Fruit fly (Drosophila melanogaster) whole organism, embryonic: Measurements from ENCODE around the gene Neurl4.

Experiments
- Abd-B ChIP-seq: fragments of 200-800 bp; sonication (Bioruptor generic); optimal IDR thresholded peaks from 2 replicates; lab custom pipeline; 2018; ENCODE audit warnings: missing biosample characterization, mild to moderate bottlenecking, missing genetic modification characterization, moderate library complexity
- Adf1 ChIP-seq: fragments of 200-800 bp; sonication (Bioruptor generic); IDR thresholded peaks from 2 replicates; pipeline ENCODE4 v1.3.6; 2022; ENCODE audit warnings: missing biosample characterization, missing genetic modification characterization
- Blimp-1 ChIP-seq: fragments of 200-800 bp; sonication (Bioruptor generic); optimal IDR thresholded peaks from 3 replicates; lab custom pipeline; 2018; ENCODE audit warnings: missing biosample characterization, missing genetic modification characterization, mild to moderate bottlenecking, moderate library complexity, missing genetic modification reagents
- CG10209 ChIP-seq: fragments of 200-800 bp; sonication (Bioruptor generic); optimal IDR thresholded peaks from 3 replicates; lab custom pipeline; 2017; ENCODE audit warnings: missing biosample characterization, mild to moderate bottlenecking, missing genetic modification characterization, missing genetic modification reagents
- CG1024 ChIP-seq: fragments of 200-800 bp; sonication (Bioruptor generic); IDR thresholded peaks from 2 replicates; pipeline ENCODE4 v1.3.6; 2022; ENCODE audit warnings: missing biosample characterization, missing genetic modification characterization
- CG10321 ChIP-seq: fragments of 200-800 bp; sonication (Bioruptor generic); IDR thresholded peaks from 2 replicates; pipeline ENCODE4 v1.3.6; 2022; ENCODE audit warnings: missing biosample characterization, missing genetic modification characterization
- CG10543 ChIP-seq: fragments of 200-800 bp; sonication (Bioruptor generic); optimal IDR thresholded peaks from 3 replicates; lab custom pipeline; 2017; ENCODE audit warnings: missing biosample characterization, mild to moderate bottlenecking, missing genetic modification characterization, moderate library complexity
- CG12236 ChIP-seq: fragments of 200-800 bp; sonication (Bioruptor generic); optimal IDR thresholded peaks from 2 replicates; lab custom pipeline; 2016; ENCODE audit warnings: missing biosample characterization, missing genetic modification characterization
- CG12299 ChIP-seq: fragments of 200-800 bp; sonication (Bioruptor generic); optimal IDR thresholded peaks from 2 replicates; lab custom pipeline; 2018; ENCODE audit warnings: missing biosample characterization, mild to moderate bottlenecking, missing genetic modification characterization
- CG13624 ChIP-seq: fragments of 200-800 bp; sonication (Bioruptor generic); optimal IDR thresholded peaks from 2 replicates; lab custom pipeline; 2016; ENCODE audit warnings: missing biosample characterization, missing genetic modification characterization
- CG1832 ChIP-seq: fragments of 200-800 bp; sonication (Bioruptor generic); optimal IDR thresholded peaks from 2 replicates; lab custom pipeline; 2017; ENCODE audit warnings: missing biosample characterization, mild to moderate bottlenecking, missing genetic modification characterization, inconsistent platforms
- CG18764 ChIP-seq: fragments of 200-800 bp; sonication (Bioruptor generic); optimal IDR thresholded peaks from 3 replicates; lab custom pipeline; 2016; ENCODE audit warnings: missing biosample characterization, missing genetic modification characterization
- CG2199 ChIP-seq: fragments of 200-800 bp; sonication (Bioruptor generic); IDR thresholded peaks from 3 replicates; pipeline ENCODE4 v1.3.6; 2022; ENCODE audit warnings: missing biosample characterization, missing genetic modification characterization
- CG2202 ChIP-seq: fragments of 200-800 bp; sonication (Bioruptor generic); optimal IDR thresholded peaks from 2 replicates; lab custom pipeline; 2018; ENCODE audit warnings: missing biosample characterization, mild to moderate bottlenecking, missing genetic modification characterization
- CG30431 ChIP-seq: fragments of 200-800 bp; sonication (Bioruptor generic); optimal IDR thresholded peaks from 2 replicates; lab custom pipeline; 2017; ENCODE audit warnings: missing biosample characterization, missing genetic modification characterization
- CG3995 ChIP-seq: fragments of 200-800 bp; sonication (Bioruptor generic); optimal IDR thresholded peaks from 3 replicates; lab custom pipeline; 2016; ENCODE audit warnings: missing biosample characterization, missing genetic modification characterization
- CG43689 ChIP-seq: fragments of 200-800 bp; sonication (Bioruptor generic); IDR thresholded peaks from 2 replicates; pipeline ENCODE4 v1.3.6; 2022; ENCODE audit warnings: missing biosample characterization, missing genetic modification characterization
- CG6791 ChIP-seq: fragments of 200-800 bp; sonication (Bioruptor generic); IDR thresholded peaks from 3 replicates; pipeline ENCODE4 v1.3.6; 2022; ENCODE audit warnings: missing biosample characterization, missing genetic modification characterization; ENCODE audit not compliant: partially characterized antibody
- CG7987 ChIP-seq: fragments of 200-800 bp; sonication (Bioruptor generic); optimal IDR thresholded peaks from 2 replicates; lab custom pipeline; 2018; ENCODE audit warnings: missing biosample characterization, mild to moderate bottlenecking, missing genetic modification characterization, moderate library complexity
- CG8290 ChIP-seq, 3 experiments: fragments of 200-800 bp; sonication (Bioruptor generic); optimal IDR thresholded peaks; 2 replicates each; lab custom pipeline; 2016 to 2019; ENCODE audit warnings: missing biosample characterization in 3 of 3, missing genetic modification characterization in 3 of 3, mild to moderate bottlenecking in 2 of 3, moderate library complexity in 1 of 3
- CG9727 ChIP-seq: fragments of 200-800 bp; sonication (Bioruptor generic); optimal IDR thresholded peaks from 3 replicates; lab custom pipeline; 2017; ENCODE audit warnings: missing biosample characterization, mild to moderate bottlenecking, missing genetic modification characterization
- Camta ChIP-seq: fragments of 200-800 bp; sonication (Bioruptor generic); optimal IDR thresholded peaks from 2 replicates; lab custom pipeline; 2016; ENCODE audit warnings: missing biosample characterization, missing genetic modification characterization
- Dbx ChIP-seq: fragments of 200-800 bp; sonication (Bioruptor generic); IDR thresholded peaks from 3 replicates; pipeline ENCODE4 v1.3.6; 2022; ENCODE audit warnings: missing biosample characterization, missing genetic modification characterization
- E2f2 ChIP-seq: fragments of 200-800 bp; sonication (Bioruptor generic); IDR thresholded peaks from 2 replicates; pipeline ENCODE4 v1.3.6; 2022; ENCODE audit warnings: missing biosample characterization, missing genetic modification characterization
- Ets97D ChIP-seq: fragments of 200-800 bp; sonication (Bioruptor generic); optimal IDR thresholded peaks from 3 replicates; lab custom pipeline; 2016; ENCODE audit warnings: missing biosample characterization, missing genetic modification characterization
- HLH3B ChIP-seq: fragments of 200-800 bp; sonication (Bioruptor generic); IDR thresholded peaks from 2 replicates; pipeline ENCODE4 v1.3.6; 2022; ENCODE audit warnings: missing biosample characterization, missing genetic modification characterization
- Hmr ChIP-seq: fragments of 200-800 bp; sonication (Bioruptor generic); optimal IDR thresholded peaks from 3 replicates; lab custom pipeline; 2017; ENCODE audit warnings: mild to moderate bottlenecking, missing biosample characterization, missing genetic modification reagents, missing genetic modification characterization
- Hsf ChIP-seq: fragments of 200-800 bp; sonication (Bioruptor generic); optimal IDR thresholded peaks from 3 replicates; lab custom pipeline; 2016; ENCODE audit warnings: missing biosample characterization, missing genetic modification characterization
- Mad ChIP-seq: fragments of 200-800 bp; sonication (Bioruptor generic); optimal IDR thresholded peaks from 2 replicates; lab custom pipeline; 2016; ENCODE audit warnings: missing biosample characterization, missing genetic modification characterization
- Med ChIP-seq: fragments of 200-800 bp; sonication (Bioruptor generic); peaks from one replicate; lab custom pipeline; 2016; ENCODE audit warnings: missing biosample characterization, missing genetic modification characterization, mild to moderate bottlenecking, inconsistent platforms, moderate library complexity
- Nf-YC ChIP-seq: fragments of 200-800 bp; optimal IDR thresholded peaks from 3 replicates; lab custom pipeline; 2019; ENCODE audit warnings: missing biosample characterization, mild to moderate bottlenecking, missing genetic modification characterization, moderate library complexity
- Opbp ChIP-seq: fragments of 200-800 bp; sonication (Bioruptor generic); IDR thresholded peaks from 3 replicates; pipeline ENCODE4 v1.3.6; 2022; ENCODE audit warnings: missing biosample characterization, missing genetic modification characterization; ENCODE audit not compliant: partially characterized antibody
- Rx ChIP-seq: fragments of 200-800 bp; sonication (Bioruptor generic); IDR thresholded peaks from 2 replicates; pipeline ENCODE4 v1.3.6; 2022; ENCODE audit warnings: missing biosample characterization, missing genetic modification characterization
- Six4 ChIP-seq: fragments of 200-800 bp; sonication (Bioruptor generic); optimal IDR thresholded peaks from 2 replicates; lab custom pipeline; 2016; ENCODE audit warnings: missing biosample characterization, missing genetic modification characterization
- Spps ChIP-seq: fragments of 200-800 bp; sonication (Bioruptor generic); optimal IDR thresholded peaks from 2 replicates; lab custom pipeline; 2018; ENCODE audit warnings: missing biosample characterization, mild to moderate bottlenecking, missing genetic modification characterization
- al ChIP-seq: fragments of 200-800 bp; sonication (Bioruptor generic); IDR thresholded peaks from 2 replicates; pipeline ENCODE4 v1.3.6; 2022; ENCODE audit warnings: missing biosample characterization, missing genetic modification characterization
- az2 ChIP-seq: fragments of 200-800 bp; sonication (Bioruptor generic); optimal IDR thresholded peaks from 3 replicates; lab custom pipeline; 2016; ENCODE audit warnings: missing biosample characterization, missing genetic modification characterization
- chinmo ChIP-seq: fragments of 200-800 bp; sonication (Bioruptor generic); IDR thresholded peaks from 4 replicates; pipeline ENCODE4 v1.3.6; 2022; ENCODE audit warnings: missing biosample characterization, missing genetic modification characterization; ENCODE audit not compliant: partially characterized antibody
- crol ChIP-seq: fragments of 200-800 bp; sonication (Bioruptor generic); IDR thresholded peaks from 2 replicates; pipeline ENCODE4 v1.3.6; 2022; ENCODE audit warnings: missing biosample characterization, missing genetic modification characterization
- cwo ChIP-seq: fragments of 200-800 bp; sonication (Bioruptor generic); optimal IDR thresholded peaks from 3 replicates; lab custom pipeline; 2017; ENCODE audit warnings: missing biosample characterization, missing genetic modification characterization, mild to moderate bottlenecking, moderate library complexity, missing genetic modification reagents
- gsb-n ChIP-seq: fragments of 200-800 bp; sonication (Bioruptor generic); optimal IDR thresholded peaks from 3 replicates; lab custom pipeline; 2018; ENCODE audit warnings: missing biosample characterization, mild to moderate bottlenecking, missing genetic modification characterization
- hb ChIP-seq: fragments of 200-800 bp; sonication (Bioruptor generic); IDR thresholded peaks from 3 replicates; pipeline ENCODE4 v1.3.6; 2022; ENCODE audit warnings: missing biosample characterization, missing genetic modification characterization; ENCODE audit not compliant: partially characterized antibody
- kni ChIP-seq: fragments of 200-800 bp; sonication (Bioruptor generic); optimal IDR thresholded peaks from 3 replicates; lab custom pipeline; 2017; ENCODE audit warnings: mild to moderate bottlenecking, missing biosample characterization, missing genetic modification reagents, missing genetic modification characterization
- maf-S ChIP-seq: fragments of 200-800 bp; sonication (Bioruptor generic); optimal IDR thresholded peaks from 2 replicates; lab custom pipeline; 2016; ENCODE audit warnings: missing biosample characterization, missing genetic modification characterization
- mirr ChIP-seq: fragments of 200-800 bp; sonication (Bioruptor generic); optimal IDR thresholded peaks from 3 replicates; lab custom pipeline; 2018; ENCODE audit warnings: missing biosample characterization, mild to moderate bottlenecking, missing genetic modification characterization
- oc ChIP-seq: fragments of 200-800 bp; sonication (Bioruptor generic); optimal IDR thresholded peaks from 2 replicates; lab custom pipeline; 2018; ENCODE audit warnings: missing biosample characterization, mild to moderate bottlenecking, missing genetic modification characterization, moderate library complexity
- sug ChIP-seq: fragments of 200-800 bp; optimal IDR thresholded peaks from 2 replicates; lab custom pipeline; 2019; ENCODE audit warnings: missing biosample characterization, mild to moderate bottlenecking, missing genetic modification characterization, moderate library complexity
- trh ChIP-seq: fragments of 200-800 bp; sonication (Bioruptor generic); optimal IDR thresholded peaks from 2 replicates; lab custom pipeline; 2016; ENCODE audit warnings: missing biosample characterization, missing genetic modification characterization
- tup ChIP-seq: fragments of 200-800 bp; sonication (Bioruptor generic); optimal IDR thresholded peaks from 2 replicates; lab custom pipeline; 2016; ENCODE audit warnings: missing biosample characterization, mild to moderate bottlenecking, missing genetic modification characterization, moderate library complexity

Gene Neurl4

DNA sequence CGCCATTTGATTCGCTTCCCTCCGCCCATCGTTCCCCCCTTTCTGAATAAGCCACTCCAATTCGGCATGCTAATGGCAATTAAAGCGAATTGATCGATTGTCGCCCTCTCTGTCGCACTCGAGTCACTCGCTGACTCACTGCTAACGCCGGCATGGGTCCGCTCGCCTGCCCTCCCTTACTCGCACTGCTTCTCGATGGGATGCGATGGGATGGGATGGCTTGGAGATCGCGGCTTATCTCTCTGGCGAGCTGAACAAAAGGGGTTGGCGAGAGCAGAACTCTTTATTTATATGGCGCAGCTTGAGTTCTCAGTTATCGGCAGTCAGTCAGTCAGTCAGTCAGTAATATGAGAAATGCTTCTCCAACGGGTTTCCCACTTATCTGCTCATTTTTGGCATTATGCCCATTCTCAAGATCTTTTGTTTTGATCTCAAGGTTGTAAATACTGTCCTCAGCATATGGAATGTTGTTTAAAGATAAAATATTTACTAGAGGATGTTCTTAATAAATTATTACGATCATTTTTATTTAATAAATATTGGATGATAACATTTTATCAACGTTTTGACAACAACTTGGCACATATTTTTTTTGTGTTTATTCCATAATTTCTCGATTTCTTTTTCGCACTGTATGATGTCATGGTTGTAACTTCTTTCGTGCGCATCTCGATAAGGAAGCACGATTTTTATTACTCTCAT is 6.3 kb upstream of the Neurl4 start (continued):
- no peak for TF ChIP-seq CG12236 (GFP tag; lab: Kevin White, UChicago)
- peak; percentile 85 for TF ChIP-seq CG1832 (GFP tag; lab: Kevin White, UChicago)
- TF ChIP-seq trh (GFP tag; lab: Kevin White, UChicago) = no peak
- no peak for TF ChIP-seq Spps (tag; lab: Kevin White, UChicago)
- TF ChIP-seq gsb-n (tag; lab: Kevin White, UChicago) = peak; percentile 96
- no peak for TF ChIP-seq Six4 (GFP tag; lab: Kevin White, UChicago)
- peak; percentile 57 for TF ChIP-seq CG7987 (GFP tag; lab: Kevin White, UChicago)
- TF ChIP-seq CG8290 (GFP tag; optimal IDR thresholded peaks at IDR 0.05; lab: Kevin White, UChicago) = no peak
- peak in 1 of 2 experiments; percentile 52 for TF ChIP-seq CG8290 (tag; optimal IDR thresholded peaks at IDR 0.05; lab: Kevin White, UChicago)
- no peak for TF ChIP-seq Rx (GFP tag; lab: Robert Waterston, UW)
- TF ChIP-seq CG30431 (GFP tag; lab: Kevin White, UChicago) = no peak
- TF ChIP-seq Dbx = 0 out of 3 replicates have a peak, but pooled peaks have one; percentile 6
- peak; percentile 80 for TF ChIP-seq CG10543 (GFP tag; lab: Kevin White, UChicago)
- peak; percentile 50 for TF ChIP-seq sug (tag; lab: Kevin White, UChicago)
- no peak for TF ChIP-seq cwo (GFP tag; lab: Kevin White, UChicago)
- TF ChIP-seq Camta = no peak
- peak; percentile 45 for TF ChIP-seq CG10209 (GFP tag; lab: Kevin White, UChicago)
- no peak for TF ChIP-seq CG9727
- TF ChIP-seq Opbp = 0 out of 3 replicates have a peak, but pooled peaks have one; percentile 21
- TF ChIP-seq kni (GFP tag; lab: Kevin White, UChicago) = peak; percentile 24
- TF ChIP-seq maf-S = no peak
- peak; percentile 33 for TF ChIP-seq Nf-YC (tag; lab: Kevin White, UChicago)
- no peak for TF ChIP-seq HLH3B (GFP tag; lab: Robert Waterston, UW)
- TF ChIP-seq E2f2 (GFP tag; lab: Robert Waterston, UW) = no peak
- TF ChIP-seq az2 (GFP tag; lab: Kevin White, UChicago) = no peak
- peak; percentile 30 for TF ChIP-seq Med (GFP tag; lab: Kevin White, UChicago)
- no peak for TF ChIP-seq Mad
- TF ChIP-seq al (GFP tag; lab: Robert Waterston, UW) = no peak
- no peak for TF ChIP-seq Hsf (GFP tag; lab: Kevin White, UChicago)
- TF ChIP-seq Abd-B = peak; percentile 25
- TF ChIP-seq CG2202 (tag; lab: Kevin White, UChicago) = no peak
- TF ChIP-seq oc (tag; lab: Kevin White, UChicago) = peak; percentile 68
- peak; percentile 88 for TF ChIP-seq crol (GFP tag; lab: Robert Waterston, UW)
- TF ChIP-seq Ets97D (GFP tag; lab: Kevin White, UChicago) = no peak
- TF ChIP-seq CG6791 (GFP tag; lab: Robert Waterston, UW) = 0 out of 3 replicates have a peak, but pooled peaks have one; percentile 28
- no peak for TF ChIP-seq Blimp-1 (GFP tag; lab: Kevin White, UChicago)
- TF ChIP-seq CG43689 (GFP tag; lab: Robert Waterston, UW) = no peak
- no peak for TF ChIP-seq CG3995 (GFP tag; lab: Kevin White, UChicago)
- TF ChIP-seq Hmr = no peak
- 0 out of 2 replicates have a peak, but pooled peaks have one; percentile 26 for TF ChIP-seq CG10321 (GFP tag; lab: Robert Waterston, UW)
- no peak for TF ChIP-seq hb (GFP tag; lab: Robert Waterston, UW)
- no peak for TF ChIP-seq CG1024 (GFP tag; lab: Robert Waterston, UW)
- TF ChIP-seq CG2199 (GFP tag; lab: Robert Waterston, UW) = peak; percentile 72; the same call in 1 of the 3 replicates
- peak; percentile 86; the same call in 2 of the 4 replicates for TF ChIP-seq chinmo (GFP tag; lab: Robert Waterston, UW)
- no peak for TF ChIP-seq CG12299 (tag; lab: Kevin White, UChicago)
- TF ChIP-seq tup (GFP tag; lab: Kevin White, UChicago) = peak; percentile 16
- peak; percentile 13 for TF ChIP-seq mirr (GFP tag; lab: Kevin White, UChicago)
- TF ChIP-seq Adf1 (GFP tag; lab: Robert Waterston, UW) = peak; percentile 35; the same call in 1 of the 2 replicates
- no peak for TF ChIP-seq CG13624 (GFP tag; lab: Kevin White, UChicago)
- no peak for TF ChIP-seq CG18764
